Fruit fly (Drosophila melanogaster) S2 (cell line): ENCODE results near the gene wda.

ENCODE experiments used
- CG8478 ChIP-seq: fragments of >200 bp; optimal IDR thresholded peaks from 2 replicates; lab custom pipeline; 2018
- CTCF ChIP-seq, 2 experiments: fragments of >200 bp; optimal IDR thresholded peaks; 2 replicates each; lab custom pipeline; 2018

DNA sequence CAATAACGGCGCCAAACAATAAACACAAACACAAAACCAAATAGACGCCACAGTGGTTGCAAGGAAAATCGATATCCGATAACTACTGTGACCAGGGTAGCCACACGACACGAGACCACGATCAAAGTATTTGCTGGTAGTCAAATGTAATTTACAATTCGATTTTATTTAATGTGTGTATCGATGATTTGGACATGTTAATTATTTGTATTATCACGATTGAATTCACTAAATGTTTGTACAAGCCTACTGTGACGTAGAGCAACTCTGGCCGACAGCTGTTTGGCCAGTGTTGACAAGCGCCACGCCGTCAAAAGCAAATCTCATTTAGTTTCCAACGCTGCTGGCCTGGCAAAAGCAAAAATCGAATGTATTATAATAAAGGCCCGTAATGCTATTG is 6.6 kb downstream of the wda start, which contains the start of the genes Rad60 and EloA:
- no peak for TF ChIP-seq CTCF (optimal IDR thresholded peaks at IDR 0.05; lab: Kevin White, UChicago)
- TF ChIP-seq CG8478 (lab: Kevin White, UChicago) = no peak
